Worm (Caenorhabditis elegans): ENCODE results near the gene scl-1.

Gene scl-1

ce11 chrIV:13036835-13037234, 19.3 kb upstream of the scl-1 start:
- TF ChIP-seq ref-1 (GFP tag; conservative IDR thresholded peaks at IDR 0.05): no peak
- peak; percentile 32; the same call in 1 of the 2 replicates for TF ChIP-seq flt-1 (GFP tag; IDR thresholded peaks at IDR 0.05)

- TF ChIP-seq ztf-29 (GFP tag; IDR thresholded peaks at IDR 0.05) (no peak), klf-2 (GFP tag; conservative IDR thresholded peaks at IDR 0.05) (no peak), T22C8.4 (GFP tag; IDR thresholded peaks at IDR 0.05) (no peak), flt-1 (GFP tag; IDR thresholded peaks at IDR 0.05) (no peak)
Observed at ce11 chrIV:13038888-13039287, 17.2 kb upstream of the scl-1 start, which contains the start of gene F49E11.2. Gene F49E11.2 (minus strand): TSS chrIV:13038988.

ce11 chrIV:13041486-13041885, 14.6 kb upstream of the scl-1 start:
- TF ChIP-seq ref-1 (GFP tag; conservative IDR thresholded peaks at IDR 0.05): no peak
- TF ChIP-seq med-1 (GFP tag; optimal IDR thresholded peaks at IDR 0.05; ENCODE audit: insufficient read depth): no peak
- no peak for TF ChIP-seq T22C8.4 (GFP tag; IDR thresholded peaks at IDR 0.05)
- TF ChIP-seq ztf-23 (GFP tag; IDR thresholded peaks at IDR 0.05): no peak
- no peak for TF ChIP-seq klf-2 (GFP tag; conservative IDR thresholded peaks at IDR 0.05)
- no peak for TF ChIP-seq flt-1 (GFP tag; IDR thresholded peaks at IDR 0.05)
- no peak for TF ChIP-seq cog-1 (tag; optimal IDR thresholded peaks at IDR 0.05)

- TF ChIP-seq ztf-29 (GFP tag; IDR thresholded peaks at IDR 0.05): no peak
- TF ChIP-seq med-1 (GFP tag; optimal IDR thresholded peaks at IDR 0.05; ENCODE audit: insufficient read depth): no peak
- no peak for TF ChIP-seq flt-1 (GFP tag; IDR thresholded peaks at IDR 0.05)
- TF ChIP-seq ref-1 (GFP tag; conservative IDR thresholded peaks at IDR 0.05): no peak
- no peak for TF ChIP-seq ztf-23 (GFP tag; IDR thresholded peaks at IDR 0.05)
- TF ChIP-seq klf-2 (GFP tag; conservative IDR thresholded peaks at IDR 0.05): no peak
- TF ChIP-seq cog-1 (tag; optimal IDR thresholded peaks at IDR 0.05): no peak
- no peak for TF ChIP-seq tab-1 (GFP tag; IDR thresholded peaks at IDR 0.05)
- TF ChIP-seq T22C8.4 (GFP tag; IDR thresholded peaks at IDR 0.05): no peak
Observed at ce11 chrIV:13042091-13042490, 14.0 kb upstream of the scl-1 start, which contains the start of gene amt-2. Gene amt-2 (plus strand): TSS chrIV:13042391.

- TF ChIP-seq ztf-23 (GFP tag; IDR thresholded peaks at IDR 0.05): no peak
- no peak for TF ChIP-seq ztf-29 (GFP tag; IDR thresholded peaks at IDR 0.05)
Observed at ce11 chrIV:13044980-13045379, 11.1 kb upstream of the scl-1 start.

- TF ChIP-seq ztf-23 (GFP tag; IDR thresholded peaks at IDR 0.05): no peak
- TF ChIP-seq ztf-29 (GFP tag; IDR thresholded peaks at IDR 0.05): no peak
- TF ChIP-seq tab-1 (GFP tag; IDR thresholded peaks at IDR 0.05): no peak
- no peak for TF ChIP-seq klf-2 (GFP tag; conservative IDR thresholded peaks at IDR 0.05)
- TF ChIP-seq ref-1 (GFP tag; conservative IDR thresholded peaks at IDR 0.05): no peak
- TF ChIP-seq cog-1 (tag; optimal IDR thresholded peaks at IDR 0.05): no peak
- no peak for TF ChIP-seq T22C8.4 (GFP tag; IDR thresholded peaks at IDR 0.05)
- TF ChIP-seq flt-1 (GFP tag; IDR thresholded peaks at IDR 0.05): no peak
- TF ChIP-seq med-1 (GFP tag; optimal IDR thresholded peaks at IDR 0.05; ENCODE audit: insufficient read depth): no peak
Observed at ce11 chrIV:13046848-13047247, 9.3 kb upstream of the scl-1 start, which contains the start of gene scl-9. Gene scl-9 (plus strand): TSS chrIV:13047148.

ce11 chrIV:13048157-13048556, 8.0 kb upstream of the scl-1 start, which contains the start of gene scl-10:
Gene scl-10 (plus strand): TSS chrIV:13048457.
- TF ChIP-seq ref-1 (GFP tag; conservative IDR thresholded peaks at IDR 0.05): no peak

- TF ChIP-seq cog-1 (tag; optimal IDR thresholded peaks at IDR 0.05) (no peak), tab-1 (GFP tag; IDR thresholded peaks at IDR 0.05) (no peak), ztf-23 (GFP tag; IDR thresholded peaks at IDR 0.05) (no peak), med-1 (GFP tag; optimal IDR thresholded peaks at IDR 0.05; ENCODE audit: insufficient read depth) (no peak), flt-1 (GFP tag; IDR thresholded peaks at IDR 0.05) (no peak), ref-1 (GFP tag; conservative IDR thresholded peaks at IDR 0.05) (no peak)
Observed at ce11 chrIV:13051073-13051472, 5.1 kb upstream of the scl-1 start, which contains the start of gene scl-11. Gene scl-11 (plus strand): TSS chrIV:13051373.

ce11 chrIV:13052568-13052967, 3.6 kb upstream of the scl-1 start, which contains the start of gene F49E11.7:
Gene F49E11.7 (plus strand): TSS chrIV:13052868.
- TF ChIP-seq klf-2 (GFP tag; conservative IDR thresholded peaks at IDR 0.05) (no peak), flt-1 (GFP tag; IDR thresholded peaks at IDR 0.05) (no peak), ref-1 (GFP tag; conservative IDR thresholded peaks at IDR 0.05) (no peak), tab-1 (GFP tag; IDR thresholded peaks at IDR 0.05) (no peak), T22C8.4 (GFP tag; IDR thresholded peaks at IDR 0.05) (no peak), ztf-29 (GFP tag; IDR thresholded peaks at IDR 0.05) (no peak), ztf-23 (GFP tag; IDR thresholded peaks at IDR 0.05) (no peak), cog-1 (tag; optimal IDR thresholded peaks at IDR 0.05) (no peak), med-1 (GFP tag; optimal IDR thresholded peaks at IDR 0.05; ENCODE audit: insufficient read depth) (no peak)

ce11 chrIV:13057418-13057817, 1.3 kb downstream of the scl-1 start, which contains the start of gene scl-2:
Gene scl-2 (plus strand): TSS chrIV:13057710.
- TF ChIP-seq cog-1 (tag; optimal IDR thresholded peaks at IDR 0.05) (no peak), ztf-29 (GFP tag; IDR thresholded peaks at IDR 0.05) (no peak), ref-1 (GFP tag; conservative IDR thresholded peaks at IDR 0.05) (no peak), tab-1 (GFP tag; IDR thresholded peaks at IDR 0.05) (no peak), flt-1 (GFP tag; IDR thresholded peaks at IDR 0.05) (no peak), klf-2 (GFP tag; conservative IDR thresholded peaks at IDR 0.05) (no peak), T22C8.4 (GFP tag; IDR thresholded peaks at IDR 0.05) (no peak)

ce11 chrIV:13059284-13059683, 3.2 kb downstream of the scl-1 start, which contains the start of gene scl-3:
Gene scl-3 (plus strand): TSS chrIV:13059584.
- no peak for TF ChIP-seq ref-1 (GFP tag; conservative IDR thresholded peaks at IDR 0.05)
- TF ChIP-seq flt-1 (GFP tag; IDR thresholded peaks at IDR 0.05): no peak
- no peak for TF ChIP-seq ztf-29 (GFP tag; IDR thresholded peaks at IDR 0.05)
- TF ChIP-seq ztf-23 (GFP tag; IDR thresholded peaks at IDR 0.05): no peak
- TF ChIP-seq klf-2 (GFP tag; conservative IDR thresholded peaks at IDR 0.05): no peak
- TF ChIP-seq cog-1 (tag; optimal IDR thresholded peaks at IDR 0.05): no peak
- no peak for TF ChIP-seq T22C8.4 (GFP tag; IDR thresholded peaks at IDR 0.05)
- no peak for TF ChIP-seq med-1 (GFP tag; optimal IDR thresholded peaks at IDR 0.05; ENCODE audit: insufficient read depth)
- no peak for TF ChIP-seq tab-1 (GFP tag; IDR thresholded peaks at IDR 0.05)

Measured in whole organism, midembryonic.